Worm (Caenorhabditis elegans) whole organism, midembryonic: ENCODE results near the gene znf-782.

Source experiments
- T22C8.4 ChIP-seq: fragments of 200-800 bp; sonication (Bioruptor generic); IDR thresholded peaks from 2 replicates; pipeline ENCODE4 v1.3.6; 2022; ENCODE audit warnings: missing genetic modification characterization, missing compliant biosample characterization
- cog-1 ChIP-seq: sonication (generic microtip); optimal IDR thresholded peaks from 2 replicates; lab custom pipeline; 2016; ENCODE audit warnings: missing genetic modification characterization, missing compliant biosample characterization
- flt-1 ChIP-seq: fragments of 200-800 bp; sonication (Bioruptor generic); IDR thresholded peaks from 2 replicates; pipeline ENCODE4 v1.3.6; 2022; ENCODE audit warnings: missing genetic modification characterization, missing compliant biosample characterization
- klf-2 ChIP-seq: fragments of 200-800 bp; sonication (Bioruptor generic); conservative IDR thresholded peaks from 2 replicates; pipeline ENCODE4 v1.3.6; 2022; ENCODE audit warnings: missing genetic modification reagents, missing genetic modification characterization, missing compliant biosample characterization
- med-1 ChIP-seq: sonication (generic microtip); optimal IDR thresholded peaks from 2 replicates; lab custom pipeline; 2017; ENCODE audit warnings: missing genetic modification characterization, mild to moderate bottlenecking, missing compliant biosample characterization, antibody characterized with exemption, missing genetic modification reagents; ENCODE audit not compliant: insufficient read depth
- ref-1 ChIP-seq: fragments of 200-800 bp; sonication (Bioruptor generic); conservative IDR thresholded peaks from 2 replicates; pipeline ENCODE4 v1.3.6; 2022; ENCODE audit warnings: missing genetic modification reagents, missing genetic modification characterization, missing compliant biosample characterization
- tab-1 ChIP-seq: fragments of 200-800 bp; sonication (Bioruptor generic); IDR thresholded peaks from 2 replicates; pipeline ENCODE4 v1.3.6; 2022; ENCODE audit warnings: missing genetic modification characterization, missing compliant biosample characterization
- ztf-23 ChIP-seq: fragments of 200-800 bp; sonication (Bioruptor generic); IDR thresholded peaks from 2 replicates; pipeline ENCODE4 v1.3.6; 2022; ENCODE audit warnings: missing genetic modification reagents, missing genetic modification characterization, missing compliant biosample characterization
- ztf-29 ChIP-seq: fragments of 200-800 bp; sonication (Bioruptor generic); IDR thresholded peaks from 2 replicates; pipeline ENCODE4 v1.3.6; 2022; ENCODE audit warnings: missing genetic modification reagents, missing genetic modification characterization, missing compliant biosample characterization

The znf-782 gene

ce11 chrIV:1040537-1040936, 26.8 kb downstream of the znf-782 start:
- TF ChIP-seq med-1 (GFP tag; lab: Kevin White, UChicago) (no peak), T22C8.4 (GFP tag; lab: Robert Waterston, UW) (no peak), ztf-29 (no peak), klf-2 (GFP tag; lab: Robert Waterston, UW) (no peak), flt-1 (no peak), cog-1 (no peak), ref-1 (GFP tag; lab: Robert Waterston, UW) (no peak), tab-1 (GFP tag; lab: Robert Waterston, UW) (no peak), ztf-23 (GFP tag; lab: Robert Waterston, UW) (no peak)

ce11 chrIV:1038516-1038915, 28.8 kb downstream of the znf-782 start:
- TF ChIP-seq ztf-23 (GFP tag; lab: Robert Waterston, UW) (no peak), ztf-29 (no peak), T22C8.4 (GFP tag; lab: Robert Waterston, UW) (no peak), ref-1 (GFP tag; lab: Robert Waterston, UW) (no peak), tab-1 (GFP tag; lab: Robert Waterston, UW) (no peak), flt-1 (no peak), cog-1 (no peak), klf-2 (GFP tag; lab: Robert Waterston, UW) (no peak), med-1 (GFP tag; lab: Kevin White, UChicago) (no peak)

- TF ChIP-seq ztf-23 (GFP tag; lab: Robert Waterston, UW) = no peak
- no peak for TF ChIP-seq flt-1
- no peak for TF ChIP-seq ztf-29
- TF ChIP-seq med-1 (GFP tag; lab: Kevin White, UChicago) = no peak
- TF ChIP-seq T22C8.4 (GFP tag; lab: Robert Waterston, UW) = no peak
- TF ChIP-seq ref-1 (GFP tag; lab: Robert Waterston, UW) = no peak
- TF ChIP-seq tab-1 (GFP tag; lab: Robert Waterston, UW) = no peak
- TF ChIP-seq cog-1 = no peak
- no peak for TF ChIP-seq klf-2 (GFP tag; lab: Robert Waterston, UW)
These were observed 32.2 kb downstream of the znf-782 start for ce11 chrIV:1035108-1035507.

- TF ChIP-seq ref-1 (GFP tag; lab: Robert Waterston, UW) (no peak), ztf-23 (GFP tag; lab: Robert Waterston, UW) (no peak), T22C8.4 (GFP tag; lab: Robert Waterston, UW) (no peak), ztf-29 (no peak), flt-1 (no peak), tab-1 (GFP tag; lab: Robert Waterston, UW) (no peak), med-1 (GFP tag; lab: Kevin White, UChicago) (no peak), cog-1 (no peak), klf-2 (GFP tag; lab: Robert Waterston, UW) (no peak)
These were observed 37.4 kb downstream of the znf-782 start, which contains the start of gene abhd-14 for ce11 chrIV:1029939-1030338. abhd-14 (minus strand) TSS chrIV:1030039.

ce11 chrIV:1019801-1020200, 47.5 kb downstream of the znf-782 start:
- TF ChIP-seq med-1 (GFP tag; lab: Kevin White, UChicago) (no peak), T22C8.4 (GFP tag; lab: Robert Waterston, UW) (no peak), flt-1 (no peak), ztf-23 (GFP tag; lab: Robert Waterston, UW) (no peak), tab-1 (GFP tag; lab: Robert Waterston, UW) (no peak), ref-1 (GFP tag; lab: Robert Waterston, UW) (no peak), ztf-29 (no peak), klf-2 (GFP tag; lab: Robert Waterston, UW) (no peak), cog-1 (no peak)

- TF ChIP-seq ref-1 (GFP tag; lab: Robert Waterston, UW) = no peak
- TF ChIP-seq med-1 (GFP tag; lab: Kevin White, UChicago) = no peak
- no peak for TF ChIP-seq tab-1 (GFP tag; lab: Robert Waterston, UW)
- TF ChIP-seq T22C8.4 (GFP tag; lab: Robert Waterston, UW) = no peak
- TF ChIP-seq flt-1 = no peak
- TF ChIP-seq ztf-29 = no peak
- no peak for TF ChIP-seq ztf-23 (GFP tag; lab: Robert Waterston, UW)
- no peak for TF ChIP-seq cog-1
- no peak for TF ChIP-seq klf-2 (GFP tag; lab: Robert Waterston, UW)
These were observed 51.9 kb downstream of the znf-782 start for ce11 chrIV:1015430-1015829.

- TF ChIP-seq ref-1 (GFP tag; lab: Robert Waterston, UW) (no peak), tab-1 (GFP tag; lab: Robert Waterston, UW) (no peak), klf-2 (GFP tag; lab: Robert Waterston, UW) (no peak), med-1 (GFP tag; lab: Kevin White, UChicago) (no peak), ztf-29 (no peak), cog-1 (no peak)
These were observed 54.0 kb downstream of the znf-782 start for ce11 chrIV:1013233-1013798.

- TF ChIP-seq ztf-29 = no peak
- peak; percentile 42 for TF ChIP-seq cog-1
- no peak for TF ChIP-seq T22C8.4 (GFP tag; lab: Robert Waterston, UW)
- TF ChIP-seq ztf-23 (GFP tag; lab: Robert Waterston, UW) = peak; percentile 63; the same call in 1 of the 2 replicates
- TF ChIP-seq med-1 (GFP tag; lab: Kevin White, UChicago) = no peak
- no peak for TF ChIP-seq ref-1 (GFP tag; lab: Robert Waterston, UW)
- TF ChIP-seq tab-1 (GFP tag; lab: Robert Waterston, UW) = no peak
- no peak for TF ChIP-seq flt-1
- TF ChIP-seq klf-2 (GFP tag; lab: Robert Waterston, UW) = no peak
These were observed 54.9 kb downstream of the znf-782 start, which contains the start of gene rbm-39 for ce11 chrIV:1012447-1012846. rbm-39 (plus strand) TSS chrIV:1012624.

ce11 chrIV:1011776-1012175, 55.5 kb downstream of the znf-782 start:
- TF ChIP-seq ztf-29 (no peak), T22C8.4 (GFP tag; lab: Robert Waterston, UW) (no peak), ref-1 (GFP tag; lab: Robert Waterston, UW) (no peak), ztf-23 (GFP tag; lab: Robert Waterston, UW) (no peak), med-1 (GFP tag; lab: Kevin White, UChicago) (no peak), cog-1 (no peak), tab-1 (GFP tag; lab: Robert Waterston, UW) (no peak), flt-1 (no peak), klf-2 (GFP tag; lab: Robert Waterston, UW) (no peak)
